Worm (Caenorhabditis elegans): Measurements from ENCODE around the gene F54C9.11.

ce11 chrII:8599214-8599613, 14.3 kb upstream of the F54C9.11 start, which contains the start of gene F28C6.5:
- TF ChIP-seq T22C8.4 (GFP tag; IDR thresholded peaks at IDR 0.05) (no peak), flt-1 (GFP tag; IDR thresholded peaks at IDR 0.05) (no peak)

Data from whole organism, midembryonic.